Worm (Caenorhabditis elegans) whole organism, L4 larva: ENCODE data around the gene T06D4.1.

ENCODE experiments used
- R02D3.7 ChIP-seq: fragments of 150-350 bp; sonication (generic microtip); optimal IDR thresholded peaks from 3 replicates; lab custom pipeline; 2014; ENCODE audit warnings: missing biosample characterization, missing genetic modification characterization
- ceh-82 ChIP-seq: sonication (generic microtip); optimal IDR thresholded peaks from 2 replicates; lab custom pipeline; 2017; ENCODE audit warnings: missing biosample characterization, missing genetic modification characterization
- egl-27 ChIP-seq: sonication (generic microtip); optimal IDR thresholded peaks from 3 replicates; lab custom pipeline; 2017; ENCODE audit warnings: missing biosample characterization, missing genetic modification reagents, missing genetic modification characterization
- hlh-30 ChIP-seq: sonication (generic microtip); optimal IDR thresholded peaks from 2 replicates; lab custom pipeline; 2017; ENCODE audit warnings: antibody characterized with exemption, mild to moderate bottlenecking, missing genetic modification characterization, missing compliant biosample characterization; ENCODE audit not compliant: insufficient read depth
- mep-1 ChIP-seq: fragments of 150-350 bp; sonication (generic microtip); optimal IDR thresholded peaks from 3 replicates; lab custom pipeline; 2014; ENCODE audit warnings: missing biosample characterization, missing genetic modification characterization

DNA sequence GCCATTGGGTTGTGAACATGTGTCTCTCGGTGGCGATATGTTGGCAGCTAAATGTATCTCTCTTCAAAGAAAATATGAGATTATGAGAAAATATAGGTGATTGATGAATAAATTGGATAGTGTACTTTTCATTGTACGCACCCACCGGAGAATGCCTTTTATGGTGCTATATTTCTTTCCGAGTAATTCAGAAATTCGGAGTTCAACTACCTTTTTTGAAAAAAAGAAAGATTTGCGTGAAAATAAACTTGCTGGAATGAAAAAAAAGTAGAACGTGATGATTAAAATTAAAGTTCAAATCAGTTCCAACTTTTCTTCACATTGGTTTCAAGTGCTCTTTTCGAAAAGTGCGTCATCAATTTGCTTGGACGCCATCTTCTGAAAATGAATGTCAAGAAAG is 21.9 kb downstream of the T06D4.1 start, which contains the start of gene nep-8:
- TF ChIP-seq ceh-82 (tag; lab: Kevin White, UChicago) (no peak), mep-1 (tag; lab: Kevin White, UChicago) (no peak), R02D3.7 (tag; lab: Kevin White, UChicago) (no peak), egl-27 (tag; lab: Kevin White, UChicago) (no peak), hlh-30 (no peak)
